Fruit fly (Drosophila melanogaster) whole organism, prepupa: Measurements from ENCODE around the gene CG46440.

Experiments
- CG10631 ChIP-seq: fragments of 200-800 bp; sonication (Bioruptor generic); optimal IDR thresholded peaks from 2 replicates; lab custom pipeline; 2016; ENCODE audit warnings: missing biosample characterization, missing genetic modification characterization
- CG10669 ChIP-seq: fragments of 200-800 bp; sonication (Bioruptor generic); optimal IDR thresholded peaks from 3 replicates; lab custom pipeline; 2018; ENCODE audit warnings: missing biosample characterization, mild to moderate bottlenecking, missing genetic modification characterization, moderate library complexity
- CG11294 ChIP-seq: fragments of 200-800 bp; sonication (Bioruptor generic); IDR thresholded peaks from 2 replicates; pipeline ENCODE4 v1.3.6; 2022; ENCODE audit warnings: missing biosample characterization, missing genetic modification characterization
- CG15336 ChIP-seq: fragments of 200-800 bp; sonication (Bioruptor generic); IDR thresholded peaks from 2 replicates; pipeline ENCODE4 v1.3.6; 2022; ENCODE audit warnings: missing biosample characterization, missing genetic modification characterization
- CG1621 ChIP-seq: fragments of 200-800 bp; sonication (Bioruptor generic); optimal IDR thresholded peaks from 3 replicates; lab custom pipeline; 2018; ENCODE audit warnings: missing biosample characterization, mild to moderate bottlenecking, missing genetic modification characterization
- CG16779 ChIP-seq: fragments of 200-800 bp; sonication (Bioruptor generic); optimal IDR thresholded peaks from 3 replicates; lab custom pipeline; 2017; ENCODE audit warnings: missing biosample characterization, mild to moderate bottlenecking, missing genetic modification characterization
- CG3032 ChIP-seq: fragments of 200-800 bp; optimal IDR thresholded peaks from 2 replicates; lab custom pipeline; 2019; ENCODE audit warnings: missing biosample characterization, mild to moderate bottlenecking, missing genetic modification characterization, moderate library complexity
- CG34406 ChIP-seq: fragments of 200-800 bp; sonication (Bioruptor generic); optimal IDR thresholded peaks from 3 replicates; lab custom pipeline; 2016; ENCODE audit warnings: missing biosample characterization, missing genetic modification characterization
- CG6163 ChIP-seq: fragments of 200-800 bp; sonication (Bioruptor generic); IDR thresholded peaks from 3 replicates; pipeline ENCODE4 v1.3.6; 2022; ENCODE audit warnings: missing biosample characterization, missing genetic modification characterization
- CG6792 ChIP-seq: fragments of 200-800 bp; sonication (Bioruptor generic); optimal IDR thresholded peaks from 3 replicates; lab custom pipeline; 2016; ENCODE audit warnings: missing biosample characterization, missing genetic modification characterization
- CG8119 ChIP-seq: fragments of 200-800 bp; sonication (Bioruptor generic); IDR thresholded peaks from 3 replicates; pipeline ENCODE4 v1.3.6; 2022; ENCODE audit warnings: missing biosample characterization, missing genetic modification characterization
- CG8632 ChIP-seq: fragments of 200-800 bp; sonication (Bioruptor generic); optimal IDR thresholded peaks from 3 replicates; lab custom pipeline; 2016; ENCODE audit warnings: missing biosample characterization, missing genetic modification characterization
- CG9139 ChIP-seq: fragments of 200-800 bp; sonication (Bioruptor generic); optimal IDR thresholded peaks from 3 replicates; lab custom pipeline; 2017; ENCODE audit warnings: missing biosample characterization, mild to moderate bottlenecking, missing genetic modification characterization
- Eip75B ChIP-seq: fragments of 200-800 bp; sonication (Bioruptor generic); optimal IDR thresholded peaks from 3 replicates; lab custom pipeline; 2016; ENCODE audit warnings: missing biosample characterization, missing genetic modification characterization
- Eip78C ChIP-seq: fragments of 200-800 bp; sonication (Bioruptor generic); peaks from one replicate; lab custom pipeline; 2016; ENCODE audit warnings: missing biosample characterization, missing genetic modification characterization
- Eip93F ChIP-seq: fragments of 200-800 bp; sonication (Bioruptor generic); optimal IDR thresholded peaks from 2 replicates; lab custom pipeline; 2016; ENCODE audit warnings: missing biosample characterization, mild to moderate bottlenecking, missing genetic modification characterization
- Hr39 ChIP-seq: fragments of 200-800 bp; sonication (Bioruptor generic); optimal IDR thresholded peaks from 2 replicates; lab custom pipeline; 2016; ENCODE audit warnings: missing biosample characterization, missing genetic modification characterization
- Hr4 ChIP-seq: fragments of 200-800 bp; sonication (Bioruptor generic); optimal IDR thresholded peaks from 3 replicates; lab custom pipeline; 2016; ENCODE audit warnings: missing biosample characterization, missing genetic modification characterization
- Smox ChIP-seq: fragments of 200-800 bp; sonication (Bioruptor generic); optimal IDR thresholded peaks from 3 replicates; lab custom pipeline; 2016; ENCODE audit warnings: missing biosample characterization, missing genetic modification characterization
- Sox102F ChIP-seq: fragments of 200-800 bp; sonication (Bioruptor generic); optimal IDR thresholded peaks from 2 replicates; lab custom pipeline; 2016; ENCODE audit warnings: missing biosample characterization, mild to moderate bottlenecking, missing genetic modification characterization
- Sox15 ChIP-seq: fragments of 200-800 bp; sonication (Bioruptor generic); optimal IDR thresholded peaks from 3 replicates; lab custom pipeline; 2016; ENCODE audit warnings: missing biosample characterization, missing genetic modification characterization
- achi ChIP-seq: fragments of 200-800 bp; sonication (Bioruptor generic); optimal IDR thresholded peaks from 3 replicates; lab custom pipeline; 2016; ENCODE audit warnings: missing biosample characterization, missing genetic modification characterization
- acj6 ChIP-seq: fragments of 200-800 bp; sonication (Bioruptor generic); optimal IDR thresholded peaks from 3 replicates; lab custom pipeline; 2016; ENCODE audit warnings: missing biosample characterization, missing genetic modification characterization
- cyc ChIP-seq: fragments of 200-800 bp; sonication (Bioruptor generic); optimal IDR thresholded peaks from 3 replicates; lab custom pipeline; 2016; ENCODE audit warnings: missing biosample characterization, missing genetic modification characterization
- dsx ChIP-seq: fragments of 200-800 bp; optimal IDR thresholded peaks from 3 replicates; lab custom pipeline; 2019; ENCODE audit warnings: missing biosample characterization, mild to moderate bottlenecking, missing genetic modification characterization, moderate library complexity; ENCODE audit not compliant: poor library complexity, severe bottlenecking
- esn ChIP-seq: fragments of 200-800 bp; sonication (Bioruptor generic); optimal IDR thresholded peaks from 2 replicates; lab custom pipeline; 2016; ENCODE audit warnings: missing biosample characterization, mild to moderate bottlenecking, missing genetic modification characterization, moderate library complexity
- fd85E ChIP-seq: fragments of 200-800 bp; sonication (Bioruptor generic); optimal IDR thresholded peaks from 3 replicates; lab custom pipeline; 2016; ENCODE audit warnings: missing biosample characterization, missing genetic modification characterization
- fkh ChIP-seq: fragments of 200-800 bp; sonication (Bioruptor generic); optimal IDR thresholded peaks from 3 replicates; lab custom pipeline; 2017; ENCODE audit warnings: missing biosample characterization, mild to moderate bottlenecking, missing genetic modification characterization, moderate library complexity
- lz ChIP-seq: fragments of 200-800 bp; sonication (Bioruptor generic); optimal IDR thresholded peaks from 3 replicates; lab custom pipeline; 2016; ENCODE audit warnings: missing biosample characterization, missing genetic modification characterization
- net ChIP-seq: fragments of 200-800 bp; sonication (Bioruptor generic); optimal IDR thresholded peaks from 3 replicates; lab custom pipeline; 2016; ENCODE audit warnings: missing biosample characterization, missing genetic modification characterization
- pdm3 ChIP-seq: fragments of 200-800 bp; sonication (Bioruptor generic); optimal IDR thresholded peaks from 3 replicates; lab custom pipeline; 2016; ENCODE audit warnings: missing biosample characterization, missing genetic modification characterization
- spab ChIP-seq: fragments of 200-800 bp; sonication (Bioruptor generic); optimal IDR thresholded peaks from 2 replicates; lab custom pipeline; 2017; ENCODE audit warnings: missing biosample characterization, mild to moderate bottlenecking, missing genetic modification characterization, missing genetic modification reagents
- ss ChIP-seq, 2 experiments: fragments of 200-800 bp; sonication (Bioruptor generic); optimal IDR thresholded peaks; 2 replicates in 1 of 2; 3 replicates in 1 of 2; lab custom pipeline; 2017 to 2018; ENCODE audit warnings: mild to moderate bottlenecking in 2 of 2, missing biosample characterization in 2 of 2, missing genetic modification characterization in 2 of 2, moderate library complexity in 1 of 2
- svp ChIP-seq: fragments of 200-800 bp; sonication (Bioruptor generic); peaks from one replicate; lab custom pipeline; 2016; ENCODE audit warnings: missing biosample characterization, missing genetic modification characterization
- topi ChIP-seq: fragments of 200-800 bp; sonication (Bioruptor generic); optimal IDR thresholded peaks from 3 replicates; lab custom pipeline; 2016; ENCODE audit warnings: missing biosample characterization, missing genetic modification characterization
- vri ChIP-seq: fragments of 200-800 bp; sonication (Bioruptor generic); optimal IDR thresholded peaks from 3 replicates; lab custom pipeline; 2016; ENCODE audit warnings: missing biosample characterization, mild to moderate bottlenecking, missing genetic modification characterization

Gene CG46440

dm6 chrX:15860479-15860878 is 2.9 kb upstream of the CG46440 start (continued):
- TF ChIP-seq CG15336 (GFP tag; lab: Robert Waterston, UW) (peak; percentile 56), CG1621 (tag; lab: Kevin White, UChicago) (peak; percentile 65), spab (peak; percentile 45), CG10669 (GFP tag; lab: Kevin White, UChicago) (peak; percentile 53), vri (GFP tag; lab: Kevin White, UChicago) (peak; percentile 64), pdm3 (GFP tag; lab: Kevin White, UChicago) (peak; percentile 26), CG9139 (GFP tag; lab: Kevin White, UChicago) (peak; percentile 77), net (peak; percentile 38), fd85E (GFP tag; lab: Kevin White, UChicago) (no peak), Sox102F (GFP tag; lab: Kevin White, UChicago) (peak; percentile 33), fkh (GFP tag; lab: Kevin White, UChicago) (peak; percentile 24), ss (GFP tag; optimal IDR thresholded peaks at IDR 0.05; lab: Kevin White, UChicago) (peak; percentile 70 to 82), Smox (GFP tag; lab: Kevin White, UChicago) (no peak), lz (peak; percentile 20), CG10631 (GFP tag; lab: Kevin White, UChicago) (no peak), cyc (no peak), CG8632 (GFP tag; lab: Kevin White, UChicago) (peak; percentile 36), acj6 (GFP tag; lab: Kevin White, UChicago) (no peak), dsx (peak; percentile 62), Eip78C (GFP tag; lab: Kevin White, UChicago) (peak; percentile 38), topi (GFP tag; lab: Kevin White, UChicago) (peak; percentile 36), CG6792 (no peak)

DNA sequence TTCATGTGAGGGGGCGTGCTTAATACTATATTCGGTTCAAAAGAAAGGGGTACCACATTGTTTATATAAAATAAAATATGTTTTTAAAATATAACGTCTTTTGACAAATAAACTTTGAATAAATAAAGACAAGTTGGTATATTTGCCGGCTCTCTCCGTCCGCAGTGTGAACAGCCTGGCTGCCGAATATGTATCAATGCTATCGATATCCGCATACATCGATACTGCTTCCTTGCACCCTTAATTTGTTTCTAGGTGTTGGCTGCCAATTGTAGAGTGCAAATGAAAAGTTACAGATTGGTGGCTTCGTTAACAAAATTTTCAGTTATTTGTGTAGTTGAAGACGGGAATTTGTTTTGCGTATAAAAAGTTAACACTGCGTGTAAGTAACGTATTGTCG is 2.2 kb upstream of the CG46440 start, which contains the start of gene Gbeta13F:
TSS of gene Gbeta13F (plus strand) at position 247 of the 400 bp plus-strand sequence.
- TF ChIP-seq CG6163 (peak; percentile 34; the same call in 1 of the 3 replicates), CG16779 (no peak)

DNA sequence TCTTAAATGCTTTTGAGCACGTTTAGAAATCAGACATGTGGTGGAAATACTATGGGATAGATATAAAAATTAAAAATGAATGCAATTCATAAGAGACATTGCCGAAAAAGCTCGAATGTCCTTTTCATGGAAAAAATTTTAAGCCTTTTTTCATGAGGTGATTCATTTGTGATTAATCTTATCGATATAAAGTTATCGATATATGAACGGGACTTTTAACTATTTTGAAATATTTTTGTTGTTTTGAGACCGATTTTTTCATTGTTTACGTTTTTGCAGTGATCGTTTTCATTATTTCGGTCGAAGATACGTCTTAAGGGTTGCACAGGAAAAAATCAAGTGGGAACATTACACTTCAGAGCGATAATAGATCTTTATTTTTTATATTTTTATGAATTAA is 1.8 kb upstream of the CG46440 start, which contains the start of gene AlkB:
TSS of gene AlkB (minus strand) at position 101 of the 400 bp plus-strand sequence.
- TF ChIP-seq CG34406 (GFP tag; lab: Kevin White, UChicago): no peak
- TF ChIP-seq Hr4 (GFP tag; lab: Kevin White, UChicago): no peak
- TF ChIP-seq CG3032 (tag; lab: Kevin White, UChicago): no peak
- TF ChIP-seq Sox15: no peak
- no peak for TF ChIP-seq Eip78C (GFP tag; lab: Kevin White, UChicago)
- no peak for TF ChIP-seq CG8119 (GFP tag; lab: Robert Waterston, UW)
- no peak for TF ChIP-seq Hr39 (GFP tag; lab: Kevin White, UChicago)
- no peak for TF ChIP-seq achi

DNA sequence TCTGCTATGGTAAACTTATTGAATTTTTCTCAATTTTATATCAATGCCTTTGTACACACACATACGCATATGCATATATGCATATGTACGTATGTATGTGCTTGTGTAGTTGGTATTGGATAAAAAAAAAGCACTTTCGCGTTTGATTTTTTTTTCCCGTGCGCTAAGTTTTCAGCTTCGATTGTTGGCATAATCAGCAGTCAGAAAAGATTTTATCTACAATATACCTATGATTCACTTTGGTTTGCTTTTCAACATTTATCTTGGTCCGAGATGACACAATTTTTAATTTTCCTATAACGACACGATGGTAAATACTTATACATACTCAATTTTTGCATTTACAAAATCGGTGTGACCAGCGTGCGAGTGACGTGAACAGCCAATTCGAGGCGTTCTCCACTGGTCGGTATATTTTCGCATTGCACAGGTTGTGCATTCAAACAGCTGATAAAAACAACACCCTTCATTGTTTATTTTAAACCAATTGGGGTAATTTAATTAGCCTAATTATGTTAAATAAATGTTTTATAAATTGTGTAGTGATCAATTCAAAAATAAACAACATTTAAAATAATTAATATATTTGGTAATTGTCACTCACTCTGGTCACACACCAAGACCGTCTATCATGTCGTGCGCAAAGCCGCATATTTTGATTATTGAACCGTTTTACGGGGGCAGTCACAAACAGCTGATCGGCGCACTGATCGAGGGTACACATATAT is 4.6 kb downstream of the CG46440 start, which contains the start of the genes UBL3 and CG15914:
TSS of gene UBL3 (minus strand) at position 361 of the 728 bp plus-strand sequence.
TSS of gene CG15914 (plus strand) at position 607 of the 728 bp plus-strand sequence.
- TF ChIP-seq CG11294 (no peak), Hr4 (GFP tag; lab: Kevin White, UChicago) (no peak), topi (GFP tag; lab: Kevin White, UChicago) (peak; percentile 1), Eip78C (GFP tag; lab: Kevin White, UChicago) (peak; percentile 82), vri (GFP tag; lab: Kevin White, UChicago) (peak; percentile 59), ss (GFP tag; optimal IDR thresholded peaks at IDR 0.05; lab: Kevin White, UChicago) (peak in 1 of 2 experiments; percentile 48), svp (peak; percentile 89), fd85E (GFP tag; lab: Kevin White, UChicago) (peak; percentile 19), Sox15 (no peak), CG15336 (GFP tag; lab: Robert Waterston, UW) (peak; percentile 11; the same call in 1 of the 2 replicates), Eip93F (GFP tag; lab: Kevin White, UChicago) (peak; percentile 66), Eip75B (peak; percentile 16), fkh (GFP tag; lab: Kevin White, UChicago) (peak; percentile 59), cyc (no peak), esn (peak; percentile 34)
